Worm (Caenorhabditis elegans) whole organism, L4 larva: ENCODE results near the gene rpl-18.

Source experiments
- D1046.2 ChIP-seq: fragments of 200-800 bp; sonication (Bioruptor generic); IDR thresholded peaks from 2 replicates; pipeline ENCODE4 v1.3.6; 2022; ENCODE audit warnings: missing genetic modification characterization, missing compliant biosample characterization
- F26F4.8 ChIP-seq: fragments of 200-800 bp; sonication (Bioruptor generic); conservative IDR thresholded peaks from 2 replicates; pipeline ENCODE4 v1.3.6; 2022; ENCODE audit warnings: missing genetic modification characterization, missing compliant biosample characterization
- F37D6.2 ChIP-seq: sonication (generic microtip); optimal IDR thresholded peaks from 2 replicates; lab custom pipeline; 2016; ENCODE audit warnings: mild to moderate bottlenecking, missing genetic modification characterization, missing compliant biosample characterization
- F44E2.7 ChIP-seq: fragments of 200-800 bp; sonication (Bioruptor generic); IDR thresholded peaks from 2 replicates; pipeline ENCODE4 v2.1.2; 2022; ENCODE audit warnings: missing genetic modification characterization, missing compliant biosample characterization
- T20F7.1 ChIP-seq: fragments of 200-800 bp; sonication (Bioruptor generic); optimal IDR thresholded peaks from 2 replicates; lab custom pipeline; 2018; ENCODE audit warnings: mild to moderate bottlenecking, missing genetic modification characterization, missing compliant biosample characterization
- Y105C5A.15 ChIP-seq: fragments of 200-800 bp; sonication (Bioruptor generic); IDR thresholded peaks from 2 replicates; pipeline ENCODE4 v1.3.6; 2022; ENCODE audit warnings: missing genetic modification characterization, missing compliant biosample characterization
- Y75B8A.6 ChIP-seq: fragments of 200-800 bp; sonication (Bioruptor generic); IDR thresholded peaks from 2 replicates; pipeline ENCODE4 v1.3.6; 2022; ENCODE audit warnings: missing genetic modification reagents, missing genetic modification characterization, missing compliant biosample characterization
- ZK337.2 ChIP-seq: fragments of 200-800 bp; sonication (Bioruptor generic); IDR thresholded peaks from 2 replicates; pipeline ENCODE4 v1.3.6; 2022; ENCODE audit warnings: missing genetic modification reagents, missing genetic modification characterization, missing compliant biosample characterization
- ZK546.5 ChIP-seq, 2 experiments: sonication (generic microtip); optimal IDR thresholded peaks; 2 replicates each; lab custom pipeline; 2017; ENCODE audit warnings: missing biosample characterization in 2 of 2, missing genetic modification characterization in 2 of 2
- ceh-20 ChIP-seq: fragments of 200-800 bp; sonication (Bioruptor generic); IDR thresholded peaks from 2 replicates; pipeline ENCODE4 v1.3.6; 2022; ENCODE audit warnings: missing genetic modification reagents, missing genetic modification characterization, missing compliant biosample characterization
- ceh-28 ChIP-seq: fragments of 150-350 bp; optimal IDR thresholded peaks from 2 replicates; lab custom pipeline; 2014; ENCODE audit warnings: missing biosample characterization, missing genetic modification reagents, missing genetic modification characterization
- ceh-82 ChIP-seq: sonication (generic microtip); optimal IDR thresholded peaks from 2 replicates; lab custom pipeline; 2017; ENCODE audit warnings: missing biosample characterization, missing genetic modification characterization
- cey-2 ChIP-seq: sonication (generic microtip); optimal IDR thresholded peaks from 3 replicates; lab custom pipeline; 2017; ENCODE audit warnings: missing genetic modification characterization, mild to moderate bottlenecking, missing compliant biosample characterization, antibody characterized with exemption, borderline replicate concordance; ENCODE audit not compliant: insufficient read depth
- daf-12 ChIP-seq: fragments of 150-350 bp; optimal IDR thresholded peaks from 2 replicates; lab custom pipeline; 2014; ENCODE audit warnings: missing biosample characterization, missing genetic modification reagents, missing genetic modification characterization
- daf-16 ChIP-seq, 3 experiments: sonication (generic microtip); optimal IDR thresholded peaks; 2 replicates each; lab custom pipeline; 2016 to 2017; ENCODE audit warnings: missing genetic modification characterization in 3 of 3, missing genetic modification reagents in 3 of 3, mild to moderate bottlenecking in 2 of 3, missing compliant biosample characterization in 2 of 3, missing biosample characterization in 1 of 3, moderate library complexity in 1 of 3
- dmd-6 ChIP-seq: fragments of 200-800 bp; sonication (Bioruptor generic); IDR thresholded peaks from 2 replicates; pipeline ENCODE4 v1.3.6; 2022; ENCODE audit warnings: missing genetic modification reagents, missing genetic modification characterization, missing compliant biosample characterization
- dpl-1 ChIP-seq: fragments of 150-350 bp; optimal IDR thresholded peaks from 2 replicates; lab custom pipeline; 2014; ENCODE audit warnings: missing biosample characterization, missing genetic modification reagents, missing genetic modification characterization
- dve-1 ChIP-seq: sonication (generic microtip); optimal IDR thresholded peaks from 2 replicates; lab custom pipeline; 2017; ENCODE audit warnings: antibody characterized with exemption, mild to moderate bottlenecking, missing genetic modification characterization, missing compliant biosample characterization; ENCODE audit not compliant: insufficient read depth
- egl-27 ChIP-seq: sonication (generic microtip); optimal IDR thresholded peaks from 3 replicates; lab custom pipeline; 2017; ENCODE audit warnings: missing biosample characterization, missing genetic modification reagents, missing genetic modification characterization
- hif-1 ChIP-seq, 2 experiments: sonication (generic microtip); optimal IDR thresholded peaks; 2 replicates each; lab custom pipeline; 2016 to 2017; ENCODE audit warnings: missing compliant biosample characterization in 2 of 2, missing genetic modification characterization in 2 of 2, missing genetic modification reagents in 2 of 2, missing genotype in 2 of 2, mild to moderate bottlenecking in 1 of 2
- hlh-30 ChIP-seq: sonication (generic microtip); optimal IDR thresholded peaks from 2 replicates; lab custom pipeline; 2017; ENCODE audit warnings: antibody characterized with exemption, mild to moderate bottlenecking, missing genetic modification characterization, missing compliant biosample characterization; ENCODE audit not compliant: insufficient read depth
- jun-1 ChIP-seq: fragments of 150-350 bp; optimal IDR thresholded peaks from 2 replicates; lab custom pipeline; 2014; ENCODE audit warnings: missing biosample characterization, missing genetic modification reagents, missing genetic modification characterization
- lin-1 ChIP-seq: fragments of 200-800 bp; sonication (Bioruptor generic); IDR thresholded peaks from 2 replicates; pipeline ENCODE4 v1.3.6; 2022; ENCODE audit warnings: missing genetic modification reagents, missing genetic modification characterization, missing compliant biosample characterization
- madf-9 ChIP-seq: fragments of 200-800 bp; sonication (Bioruptor generic); conservative IDR thresholded peaks from 2 replicates; pipeline ENCODE4 v1.3.6; 2022; ENCODE audit warnings: missing genetic modification reagents, missing genetic modification characterization, missing compliant biosample characterization
- mdl-1 ChIP-seq, 2 experiments: fragments of 150-350 bp in 1 of 2; sonication (generic microtip) in 1 of 2; optimal IDR thresholded peaks; 2 replicates each; lab custom pipeline; 2014 to 2017; ENCODE audit warnings: missing biosample characterization in 2 of 2, missing genetic modification characterization in 2 of 2
- mep-1 ChIP-seq: fragments of 150-350 bp; sonication (generic microtip); optimal IDR thresholded peaks from 3 replicates; lab custom pipeline; 2014; ENCODE audit warnings: missing biosample characterization, missing genetic modification characterization
- mes-2 ChIP-seq: sonication (generic microtip); optimal IDR thresholded peaks from 2 replicates; lab custom pipeline; 2016; ENCODE audit warnings: missing genotype, mild to moderate bottlenecking, missing genetic modification characterization, missing compliant biosample characterization; ENCODE audit not compliant: poor library complexity, severe bottlenecking
- nhr-10 ChIP-seq: fragments of 150-350 bp; optimal IDR thresholded peaks from 2 replicates; lab custom pipeline; 2014; ENCODE audit warnings: missing biosample characterization, missing genetic modification characterization
- nhr-25 ChIP-seq: sonication (generic microtip); optimal IDR thresholded peaks from 2 replicates; lab custom pipeline; 2017; ENCODE audit warnings: missing genetic modification characterization, mild to moderate bottlenecking, missing compliant biosample characterization, antibody characterized with exemption, moderate library complexity, borderline replicate concordance; ENCODE audit not compliant: insufficient read depth
- nhr-28 ChIP-seq: fragments of 150-350 bp; optimal IDR thresholded peaks from 2 replicates; lab custom pipeline; 2014; ENCODE audit warnings: missing biosample characterization, missing genetic modification characterization
- nhr-42 ChIP-seq: fragments of 200-800 bp; sonication (Bioruptor generic); IDR thresholded peaks from 2 replicates; pipeline ENCODE4 v1.3.6; 2022; ENCODE audit warnings: missing genetic modification characterization, missing compliant biosample characterization
- nhr-48 ChIP-seq: sonication (generic microtip); optimal IDR thresholded peaks from 2 replicates; lab custom pipeline; 2016; ENCODE audit warnings: mild to moderate bottlenecking, missing genetic modification characterization, missing compliant biosample characterization
- nhr-6 ChIP-seq: fragments of 150-350 bp; optimal IDR thresholded peaks from 2 replicates; lab custom pipeline; 2014; ENCODE audit warnings: missing biosample characterization, missing genetic modification characterization
- nhr-76 ChIP-seq: fragments of 150-350 bp; optimal IDR thresholded peaks from 2 replicates; lab custom pipeline; 2014; ENCODE audit warnings: missing biosample characterization, missing genetic modification characterization
- php-3 ChIP-seq: fragments of 200-800 bp; sonication (Bioruptor generic); IDR thresholded peaks from 2 replicates; pipeline ENCODE4 v1.3.6; 2022; ENCODE audit warnings: missing genetic modification reagents, missing genetic modification characterization, missing compliant biosample characterization
- pqm-1 ChIP-seq: sonication (generic microtip); optimal IDR thresholded peaks from 2 replicates; lab custom pipeline; 2017; ENCODE audit warnings: missing biosample characterization, missing genetic modification characterization
- rbr-2 ChIP-seq: sonication (generic microtip); optimal IDR thresholded peaks from 2 replicates; lab custom pipeline; 2016; ENCODE audit warnings: missing genotype, missing genetic modification characterization, missing compliant biosample characterization
- saeg-2 ChIP-seq: fragments of 200-800 bp; sonication (Bioruptor generic); IDR thresholded peaks from 2 replicates; pipeline ENCODE4 v1.3.6; 2022; ENCODE audit warnings: missing genetic modification reagents, missing genetic modification characterization, missing compliant biosample characterization
- set-16 ChIP-seq: fragments of 200-800 bp; sonication (Bioruptor generic); IDR thresholded peaks from 2 replicates; pipeline ENCODE4 v1.3.6; 2022; ENCODE audit warnings: missing genetic modification reagents, missing genetic modification characterization, missing compliant biosample characterization
- snpc-1.2 ChIP-seq: fragments of 200-800 bp; sonication (Bioruptor generic); IDR thresholded peaks from 2 replicates; pipeline ENCODE4 v1.3.6; 2022; ENCODE audit warnings: missing genetic modification reagents, missing genetic modification characterization, missing compliant biosample characterization
- spr-3 ChIP-seq: fragments of 200-800 bp; sonication (Bioruptor generic); optimal IDR thresholded peaks from 2 replicates; lab custom pipeline; 2018; ENCODE audit warnings: mild to moderate bottlenecking, missing genetic modification characterization, missing compliant biosample characterization
- unc-62 ChIP-seq, 3 experiments: fragments of 150-350 bp in 1 of 3; sonication (generic microtip); optimal IDR thresholded peaks in 2 of 3; peaks in 1 of 3; 1 replicate in 1 of 3; 2 replicates in 2 of 3; lab custom pipeline; 2014 to 2017; ENCODE audit warnings: missing biosample characterization in 3 of 3, missing genetic modification characterization in 3 of 3, missing genetic modification reagents in 3 of 3, missing genotype in 1 of 3
- vab-7 ChIP-seq: fragments of 200-800 bp; sonication (Bioruptor generic); IDR thresholded peaks from 2 replicates; pipeline ENCODE4 v1.3.6; 2022; ENCODE audit warnings: missing genetic modification reagents, missing genetic modification characterization, missing compliant biosample characterization
- zfp-2 ChIP-seq: sonication (generic microtip); optimal IDR thresholded peaks from 2 replicates; lab custom pipeline; 2016; ENCODE audit warnings: mild to moderate bottlenecking, missing genetic modification characterization, missing compliant biosample characterization
- zip-11 ChIP-seq: fragments of 200-800 bp; sonication (Bioruptor generic); IDR thresholded peaks from 2 replicates; pipeline ENCODE4 v1.3.6; 2022; ENCODE audit warnings: missing genetic modification characterization, missing compliant biosample characterization
- zip-2 ChIP-seq: fragments of 150-350 bp; optimal IDR thresholded peaks from 2 replicates; lab custom pipeline; 2014; ENCODE audit warnings: missing biosample characterization, missing genetic modification characterization
- ztf-11 ChIP-seq: fragments of 150-350 bp; optimal IDR thresholded peaks from 2 replicates; lab custom pipeline; 2014; ENCODE audit warnings: missing biosample characterization, missing genetic modification characterization
- ztf-7 ChIP-seq: fragments of 150-350 bp; optimal IDR thresholded peaks from 2 replicates; lab custom pipeline; 2014; ENCODE audit warnings: missing biosample characterization, missing genetic modification characterization

The rpl-18 gene

DNA sequence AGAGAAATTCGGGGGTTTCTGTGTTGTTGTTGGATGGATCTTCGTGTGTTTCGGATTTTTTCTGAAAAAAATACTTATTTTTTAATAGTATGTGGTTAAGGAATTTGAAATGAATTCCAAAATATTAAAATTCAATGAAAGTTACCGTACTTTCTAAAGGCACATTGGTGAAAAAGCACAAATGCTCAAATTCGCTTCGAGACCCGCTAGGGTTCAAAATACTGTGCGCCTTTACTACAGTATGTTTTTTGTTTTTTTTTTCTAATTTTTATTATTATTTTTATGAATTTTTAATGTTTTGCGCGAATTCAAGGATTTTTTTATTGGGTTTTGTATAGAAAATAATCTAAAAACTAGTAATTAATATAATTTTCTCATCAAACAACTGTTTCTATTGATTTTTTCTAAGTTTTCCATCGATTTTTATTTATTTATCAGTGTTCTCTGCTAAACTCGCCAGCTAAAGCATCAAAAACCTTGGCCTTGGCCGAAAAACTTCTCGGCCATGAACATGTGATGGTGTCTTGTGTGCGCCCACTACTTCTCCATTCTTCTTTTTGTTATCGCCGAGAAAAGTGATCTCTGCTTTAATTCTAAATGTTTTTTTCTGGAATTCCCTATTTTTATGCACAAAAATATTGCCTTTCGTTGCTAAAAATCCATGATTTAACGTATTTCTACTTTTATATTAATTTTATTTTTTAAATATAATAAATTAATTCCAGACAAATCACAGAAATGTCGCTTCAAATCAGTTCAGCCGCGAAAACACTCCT, 5.8 kb downstream of the rpl-18 start, which contains the start of gene iscu-1:
TSS of gene iscu-1 (plus strand) at position 726 of the 776 bp plus-strand sequence.
- TF ChIP-seq php-3 (GFP tag; lab: Robert Waterston, UW) (no peak), saeg-2 (GFP tag; lab: Robert Waterston, UW) (no peak), unc-62 (GFP tag; optimal IDR thresholded peaks at IDR 0.05 in 1 of 2; lab: Kevin White, UChicago) (no peak), unc-62 (tag; optimal IDR thresholded peaks at IDR 0.05; lab: Kevin White, UChicago) (no peak), ceh-28 (tag; lab: Kevin White, UChicago) (no peak), mdl-1 (tag; optimal IDR thresholded peaks at IDR 0.05; lab: Kevin White, UChicago) (no peak), ceh-82 (no peak), vab-7 (GFP tag; lab: Robert Waterston, UW) (no peak), nhr-6 (tag; lab: Kevin White, UChicago) (peak; percentile 44), dpl-1 (GFP tag; lab: Kevin White, UChicago) (peak; percentile 43), snpc-1.2 (GFP tag; lab: Robert Waterston, UW) (peak; percentile 88), nhr-25 (tag; lab: Kevin White, UChicago) (no peak), hlh-30 (tag; lab: Kevin White, UChicago) (peak; percentile 96), ceh-20 (GFP tag; lab: Robert Waterston, UW) (no peak), zip-11 (GFP tag; lab: Robert Waterston, UW) (no peak), Y75B8A.6 (GFP tag; lab: Robert Waterston, UW) (no peak), egl-27 (tag; lab: Kevin White, UChicago) (no peak), nhr-48 (tag; lab: Kevin White, UChicago) (no peak), nhr-76 (tag; lab: Kevin White, UChicago) (no peak), dmd-6 (GFP tag; lab: Robert Waterston, UW) (peak; percentile 16; the same call in 1 of the 2 replicates), daf-12 (no peak), ZK546.5 (tag; optimal IDR thresholded peaks at IDR 0.05; lab: Kevin White, UChicago) (no peak), nhr-42 (no peak), nhr-10 (tag; lab: Kevin White, UChicago) (no peak), rbr-2 (tag; lab: Kevin White, UChicago) (no peak), zfp-2 (no peak), lin-1 (GFP tag; lab: Robert Waterston, UW) (no peak), Y105C5A.15 (GFP tag; lab: Robert Waterston, UW) (no peak), hif-1 (tag; optimal IDR thresholded peaks at IDR 0.05; lab: Kevin White, UChicago) (peak in 1 of 2 experiments; percentile 72), F26F4.8 (GFP tag; lab: Robert Waterston, UW) (no peak), cey-2 (tag; lab: Kevin White, UChicago) (no peak), ZK337.2 (GFP tag; lab: Robert Waterston, UW) (no peak), mes-2 (tag; lab: Kevin White, UChicago) (peak; percentile 93), zip-2 (tag; lab: Kevin White, UChicago) (no peak), F44E2.7 (GFP tag; lab: Robert Waterston, UW) (no peak), ztf-11 (no peak), D1046.2 (GFP tag; lab: Robert Waterston, UW) (no peak), dve-1 (tag; lab: Kevin White, UChicago) (peak; percentile 48), ztf-7 (tag; lab: Kevin White, UChicago) (peak; percentile 81), set-16 (GFP tag; lab: Robert Waterston, UW) (no peak), nhr-28 (tag; lab: Kevin White, UChicago) (peak; percentile 57), jun-1 (tag; lab: Kevin White, UChicago) (no peak), daf-16 (GFP tag; optimal IDR thresholded peaks at IDR 0.05; lab: Kevin White, UChicago) (no peak), daf-16 (tag; optimal IDR thresholded peaks at IDR 0.05; lab: Kevin White, UChicago) (peak; percentile 77), T20F7.1 (GFP tag; lab: Kevin White, UChicago) (peak; percentile 75), madf-9 (GFP tag; lab: Robert Waterston, UW) (no peak), pqm-1 (peak; percentile 16), mep-1 (tag; lab: Kevin White, UChicago) (peak; percentile 70), spr-3 (GFP tag; lab: Kevin White, UChicago) (no peak), F37D6.2 (tag; lab: Kevin White, UChicago) (no peak)
